Worm (Caenorhabditis elegans) whole organism, L4 larva: ENCODE measurements around the gene fbxl-4.

Source experiments
- F37D6.2 ChIP-seq: sonication (generic microtip); optimal IDR thresholded peaks from 2 replicates; lab custom pipeline; 2016; ENCODE audit warnings: mild to moderate bottlenecking, missing genetic modification characterization, missing compliant biosample characterization
- F44E2.7 ChIP-seq: fragments of 200-800 bp; sonication (Bioruptor generic); IDR thresholded peaks from 2 replicates; pipeline ENCODE4 v2.1.2; 2022; ENCODE audit warnings: missing genetic modification characterization, missing compliant biosample characterization
- F49E8.2 ChIP-seq: sonication (generic microtip); optimal IDR thresholded peaks from 2 replicates; lab custom pipeline; 2016; ENCODE audit warnings: missing compliant biosample characterization, mild to moderate bottlenecking, missing genetic modification characterization, borderline replicate concordance
- T20F7.1 ChIP-seq: fragments of 200-800 bp; sonication (Bioruptor generic); optimal IDR thresholded peaks from 2 replicates; lab custom pipeline; 2018; ENCODE audit warnings: mild to moderate bottlenecking, missing genetic modification characterization, missing compliant biosample characterization
- Y48G9A.11 ChIP-seq: fragments of 200-800 bp; sonication (Bioruptor generic); IDR thresholded peaks from 2 replicates; pipeline ENCODE4 v1.3.6; 2022; ENCODE audit warnings: missing genetic modification reagents, missing genetic modification characterization, missing compliant biosample characterization
- Y5F2A.4 ChIP-seq: fragments of 200-800 bp; sonication (Bioruptor generic); optimal IDR thresholded peaks from 2 replicates; lab custom pipeline; 2018; ENCODE audit warnings: mild to moderate bottlenecking, missing genetic modification characterization, missing compliant biosample characterization
- Y75B8A.6 ChIP-seq: fragments of 200-800 bp; sonication (Bioruptor generic); IDR thresholded peaks from 2 replicates; pipeline ENCODE4 v1.3.6; 2022; ENCODE audit warnings: missing genetic modification reagents, missing genetic modification characterization, missing compliant biosample characterization
- ZK546.5 ChIP-seq, 2 experiments: sonication (generic microtip); optimal IDR thresholded peaks; 2 replicates each; lab custom pipeline; 2017; ENCODE audit warnings: missing biosample characterization in 2 of 2, missing genetic modification characterization in 2 of 2
- aha-1 ChIP-seq: fragments of 150-350 bp; peaks from one replicate; lab custom pipeline; 2014; ENCODE audit warnings: missing biosample characterization, missing genetic modification characterization
- arid-1 ChIP-seq: fragments of 200-800 bp; sonication (Bioruptor generic); conservative IDR thresholded peaks from 2 replicates; pipeline ENCODE4 v1.3.6; 2022; ENCODE audit warnings: missing genetic modification reagents, missing genetic modification characterization, missing compliant biosample characterization
- attf-4 ChIP-seq: sonication (generic microtip); optimal IDR thresholded peaks from 3 replicates; lab custom pipeline; 2017; ENCODE audit warnings: missing biosample characterization, missing genetic modification characterization
- ceh-20 ChIP-seq: fragments of 200-800 bp; sonication (Bioruptor generic); IDR thresholded peaks from 2 replicates; pipeline ENCODE4 v1.3.6; 2022; ENCODE audit warnings: missing genetic modification reagents, missing genetic modification characterization, missing compliant biosample characterization
- ceh-32 ChIP-seq: sonication (generic microtip); optimal IDR thresholded peaks from 2 replicates; lab custom pipeline; 2016; ENCODE audit warnings: mild to moderate bottlenecking, missing genetic modification characterization, missing compliant biosample characterization; ENCODE audit not compliant: poor library complexity
- cey-2 ChIP-seq: sonication (generic microtip); optimal IDR thresholded peaks from 3 replicates; lab custom pipeline; 2017; ENCODE audit warnings: missing genetic modification characterization, mild to moderate bottlenecking, missing compliant biosample characterization, antibody characterized with exemption, borderline replicate concordance; ENCODE audit not compliant: insufficient read depth
- daf-8 ChIP-seq: fragments of 200-800 bp; sonication (Bioruptor generic); IDR thresholded peaks from 2 replicates; pipeline ENCODE4 v1.3.6; 2022; ENCODE audit warnings: missing genetic modification characterization, missing compliant biosample characterization
- dpl-1 ChIP-seq: fragments of 150-350 bp; optimal IDR thresholded peaks from 2 replicates; lab custom pipeline; 2014; ENCODE audit warnings: missing biosample characterization, missing genetic modification reagents, missing genetic modification characterization
- egl-27 ChIP-seq: sonication (generic microtip); optimal IDR thresholded peaks from 3 replicates; lab custom pipeline; 2017; ENCODE audit warnings: missing biosample characterization, missing genetic modification reagents, missing genetic modification characterization
- fkh-10 ChIP-seq: fragments of 150-350 bp; optimal IDR thresholded peaks from 2 replicates; lab custom pipeline; 2014; ENCODE audit warnings: missing biosample characterization, missing genetic modification reagents, missing genetic modification characterization
- hlh-30 ChIP-seq: sonication (generic microtip); optimal IDR thresholded peaks from 2 replicates; lab custom pipeline; 2017; ENCODE audit warnings: antibody characterized with exemption, mild to moderate bottlenecking, missing genetic modification characterization, missing compliant biosample characterization; ENCODE audit not compliant: insufficient read depth
- hmg-1.1 ChIP-seq: fragments of 200-800 bp; sonication (Bioruptor generic); IDR thresholded peaks from 2 replicates; pipeline ENCODE4 v1.3.6; 2022; ENCODE audit warnings: missing genetic modification reagents, missing genetic modification characterization, missing compliant biosample characterization
- lim-7 ChIP-seq: fragments of 200-800 bp; sonication (Bioruptor generic); IDR thresholded peaks from 2 replicates; pipeline ENCODE4 v1.3.6; 2022; ENCODE audit warnings: missing genetic modification characterization, missing compliant biosample characterization
- mdl-1 ChIP-seq, 2 experiments: fragments of 150-350 bp in 1 of 2; sonication (generic microtip) in 1 of 2; optimal IDR thresholded peaks; 2 replicates each; lab custom pipeline; 2014 to 2017; ENCODE audit warnings: missing biosample characterization in 2 of 2, missing genetic modification characterization in 2 of 2
- mep-1 ChIP-seq: fragments of 150-350 bp; sonication (generic microtip); optimal IDR thresholded peaks from 3 replicates; lab custom pipeline; 2014; ENCODE audit warnings: missing biosample characterization, missing genetic modification characterization
- mxl-3 ChIP-seq: fragments of 200-800 bp; sonication (Bioruptor generic); optimal IDR thresholded peaks from 2 replicates; lab custom pipeline; 2018; ENCODE audit warnings: mild to moderate bottlenecking, missing genetic modification characterization, missing compliant biosample characterization
- nhr-10 ChIP-seq: fragments of 150-350 bp; optimal IDR thresholded peaks from 2 replicates; lab custom pipeline; 2014; ENCODE audit warnings: missing biosample characterization, missing genetic modification characterization
- nhr-102 ChIP-seq: sonication (generic microtip); optimal IDR thresholded peaks from 2 replicates; lab custom pipeline; 2016; ENCODE audit warnings: mild to moderate bottlenecking, missing genetic modification characterization, moderate library complexity, missing compliant biosample characterization
- nhr-11 ChIP-seq: fragments of 150-350 bp; optimal IDR thresholded peaks from 2 replicates; lab custom pipeline; 2014; ENCODE audit warnings: missing biosample characterization, missing genetic modification characterization
- nhr-28 ChIP-seq: fragments of 150-350 bp; optimal IDR thresholded peaks from 2 replicates; lab custom pipeline; 2014; ENCODE audit warnings: missing biosample characterization, missing genetic modification characterization
- nhr-6 ChIP-seq: fragments of 150-350 bp; optimal IDR thresholded peaks from 2 replicates; lab custom pipeline; 2014; ENCODE audit warnings: missing biosample characterization, missing genetic modification characterization
- nhr-76 ChIP-seq: fragments of 150-350 bp; optimal IDR thresholded peaks from 2 replicates; lab custom pipeline; 2014; ENCODE audit warnings: missing biosample characterization, missing genetic modification characterization
- php-3 ChIP-seq: fragments of 200-800 bp; sonication (Bioruptor generic); IDR thresholded peaks from 2 replicates; pipeline ENCODE4 v1.3.6; 2022; ENCODE audit warnings: missing genetic modification reagents, missing genetic modification characterization, missing compliant biosample characterization
- rbr-2 ChIP-seq: sonication (generic microtip); optimal IDR thresholded peaks from 2 replicates; lab custom pipeline; 2016; ENCODE audit warnings: missing genotype, missing genetic modification characterization, missing compliant biosample characterization
- unc-62 ChIP-seq, 3 experiments: fragments of 150-350 bp in 1 of 3; sonication (generic microtip); optimal IDR thresholded peaks in 2 of 3; peaks in 1 of 3; 1 replicate in 1 of 3; 2 replicates in 2 of 3; lab custom pipeline; 2014 to 2017; ENCODE audit warnings: missing biosample characterization in 3 of 3, missing genetic modification characterization in 3 of 3, missing genetic modification reagents in 3 of 3, missing genotype in 1 of 3
- zip-2 ChIP-seq: fragments of 150-350 bp; optimal IDR thresholded peaks from 2 replicates; lab custom pipeline; 2014; ENCODE audit warnings: missing biosample characterization, missing genetic modification characterization
- ztf-11 ChIP-seq: fragments of 150-350 bp; optimal IDR thresholded peaks from 2 replicates; lab custom pipeline; 2014; ENCODE audit warnings: missing biosample characterization, missing genetic modification characterization

Gene fbxl-4

DNA sequence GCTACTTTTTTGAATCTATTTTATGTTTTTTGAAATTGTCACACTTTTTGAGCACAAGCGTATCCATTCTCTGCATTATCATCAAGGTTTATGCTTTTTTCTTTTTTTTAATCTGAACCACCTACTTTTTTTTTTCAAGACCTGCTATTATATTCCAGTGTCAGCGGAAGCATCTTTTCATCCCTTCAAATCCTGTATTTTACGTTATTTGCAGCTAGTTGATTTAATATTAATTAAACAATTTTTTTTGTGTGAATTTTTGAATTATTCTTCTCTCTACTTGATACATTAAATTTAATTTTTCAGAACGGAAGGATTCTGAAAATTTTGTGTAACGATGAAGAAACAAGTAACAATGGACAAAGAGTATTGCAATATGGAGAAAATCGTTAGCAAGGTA is 21.1 kb downstream of the fbxl-4 start, which contains the start of gene C25B8.8:
Gene C25B8.8, plus strand, starts transcription at position 301 of the 400 bp plus-strand sequence.
- TF ChIP-seq ZK546.5 (tag; optimal IDR thresholded peaks at IDR 0.05; lab: Kevin White, UChicago), result no peak
- TF ChIP-seq attf-4 (tag; lab: Kevin White, UChicago), result no peak
- TF ChIP-seq mxl-3 (GFP tag; lab: Kevin White, UChicago), result no peak

DNA sequence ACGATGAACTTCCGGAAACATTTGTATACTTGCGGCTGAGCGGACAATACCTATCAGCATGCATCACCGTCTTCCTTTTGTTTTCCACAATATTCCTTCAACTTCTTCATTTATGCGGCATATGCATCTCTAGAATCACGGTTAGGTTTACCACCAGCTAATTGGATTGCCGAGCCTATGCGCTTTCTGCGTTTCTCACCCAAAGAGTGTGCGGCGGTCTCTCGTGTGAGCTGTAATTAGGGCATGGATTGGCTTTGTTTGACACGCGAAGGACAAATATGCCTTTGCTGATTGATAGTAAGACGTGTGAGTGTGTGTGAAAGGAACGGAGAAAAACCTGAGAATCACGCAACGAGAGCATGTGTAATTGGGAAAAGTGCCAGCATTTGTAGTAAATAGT is 24.9 kb downstream of the fbxl-4 start:
- TF ChIP-seq daf-8 (GFP tag; lab: Robert Waterston, UW) (no peak), ztf-11 (no peak)

DNA sequence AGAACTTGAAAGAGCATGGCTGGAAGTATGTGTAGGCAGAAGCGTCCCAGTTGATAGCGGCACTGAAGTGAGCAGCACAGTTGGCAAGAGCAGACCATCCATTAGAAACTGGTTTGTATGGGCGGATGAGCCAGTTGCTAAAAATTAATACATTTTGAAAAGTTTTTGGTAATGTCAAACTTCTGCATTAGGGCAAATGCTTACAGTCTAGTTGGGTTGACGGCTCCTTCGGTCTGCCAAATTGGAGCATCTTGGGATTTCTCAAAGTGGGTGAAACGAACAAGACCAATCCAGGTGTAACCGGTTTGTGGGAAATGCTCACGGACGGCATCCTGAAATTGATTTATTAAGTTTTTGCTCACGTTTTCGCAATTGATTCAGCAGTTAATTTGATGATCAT is 29.0 kb downstream of the fbxl-4 start:
- TF ChIP-seq nhr-102 (tag; lab: Kevin White, UChicago), result no peak
- no peak for TF ChIP-seq ZK546.5 (tag; optimal IDR thresholded peaks at IDR 0.05; lab: Kevin White, UChicago)
- no peak for TF ChIP-seq dpl-1 (GFP tag; lab: Kevin White, UChicago)
- TF ChIP-seq hmg-1.1, result no peak

DNA sequence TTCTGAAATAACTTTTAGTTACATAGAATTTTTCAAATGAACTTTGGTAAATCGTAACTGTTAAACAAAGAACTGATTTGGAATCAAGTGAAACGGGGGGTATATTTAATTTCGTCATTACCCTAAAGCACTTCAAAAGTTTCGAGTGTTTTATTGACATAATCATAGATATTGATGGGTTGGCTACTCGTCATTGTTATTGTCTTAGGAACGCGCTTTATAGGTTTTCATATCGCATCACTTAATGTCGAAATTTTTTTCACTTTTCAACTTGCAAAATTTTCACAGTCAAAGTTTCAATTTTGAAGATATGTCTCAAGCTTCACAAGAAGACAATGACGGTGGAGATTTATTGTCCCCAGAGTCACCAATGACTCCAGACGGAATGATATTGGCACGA is 30.1 kb downstream of the fbxl-4 start, which contains the start of gene kqt-1:
Gene kqt-1, plus strand, starts transcription at position 301 of the 400 bp plus-strand sequence.
- TF ChIP-seq rbr-2 (no peak), daf-8 (GFP tag; lab: Robert Waterston, UW) (no peak), hlh-30 (tag; lab: Kevin White, UChicago) (no peak), arid-1 (GFP tag; lab: Robert Waterston, UW) (no peak), Y5F2A.4 (GFP tag; lab: Kevin White, UChicago) (no peak), Y48G9A.11 (GFP tag; lab: Robert Waterston, UW) (no peak), nhr-6 (tag; lab: Kevin White, UChicago) (no peak)

DNA sequence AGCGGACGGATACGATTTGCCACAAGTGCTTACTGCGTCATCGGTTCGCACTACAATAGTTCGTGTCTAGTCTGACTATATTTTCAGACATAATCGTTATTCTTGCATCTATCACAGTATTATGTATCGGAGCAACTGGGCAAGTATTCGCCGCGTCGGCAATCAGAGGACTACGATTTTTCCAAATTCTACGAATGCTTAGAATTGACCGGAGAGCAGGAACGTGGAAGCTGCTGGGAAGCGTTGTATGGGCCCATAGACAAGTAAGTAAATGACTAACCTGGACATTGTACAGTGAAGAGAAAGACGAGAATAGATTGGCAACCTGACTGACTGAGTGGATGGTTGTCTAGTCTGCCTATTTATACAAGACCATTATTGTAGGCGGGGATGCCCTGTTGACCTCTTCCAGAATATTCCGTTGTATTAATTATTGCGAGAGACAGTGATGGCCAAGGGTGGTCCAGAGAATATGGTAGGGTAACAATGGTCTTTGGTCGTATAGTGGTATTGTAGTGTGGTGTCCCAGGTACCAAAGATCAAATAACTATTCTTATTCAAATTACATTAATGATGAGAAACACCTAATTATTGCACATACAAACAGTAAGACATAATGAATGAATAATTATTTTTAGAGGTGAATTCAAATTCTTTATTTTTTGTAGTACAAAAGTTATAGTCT is 34.1 kb downstream of the fbxl-4 start, which contains the start of gene clec-266:
Gene clec-266, minus strand, starts transcription at position 364 of the 685 bp plus-strand sequence.
- TF ChIP-seq unc-62 (GFP tag; optimal IDR thresholded peaks at IDR 0.05 in 1 of 2; lab: Kevin White, UChicago) (peak in 1 of 2 experiments; percentile 53), unc-62 (tag; optimal IDR thresholded peaks at IDR 0.05; lab: Kevin White, UChicago) (no peak), php-3 (GFP tag; lab: Robert Waterston, UW) (no peak)

DNA sequence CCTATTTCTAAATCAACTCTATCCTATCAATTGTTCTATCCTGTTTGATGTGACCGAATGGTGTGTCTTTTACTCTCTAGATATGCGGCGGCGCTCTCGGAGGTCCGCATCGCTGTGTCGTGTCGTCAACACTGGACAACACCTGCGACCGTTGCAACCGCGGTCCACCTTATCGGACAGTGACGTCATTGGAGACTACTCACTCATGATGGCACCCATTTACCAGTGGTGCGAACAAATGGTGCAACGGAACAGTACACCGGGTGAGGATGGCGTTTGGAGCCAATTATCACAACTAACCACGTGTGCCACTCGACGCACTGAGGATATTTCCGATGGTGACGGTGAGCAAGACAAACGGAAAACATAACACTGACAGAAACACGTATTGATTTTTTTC is 36.7 kb downstream of the fbxl-4 start:
- TF ChIP-seq ceh-32 (tag; lab: Kevin White, UChicago) (no peak), nhr-10 (no peak), hlh-30 (tag; lab: Kevin White, UChicago) (no peak), attf-4 (tag; lab: Kevin White, UChicago) (no peak), fkh-10 (GFP tag; lab: Kevin White, UChicago) (no peak), Y75B8A.6 (GFP tag; lab: Robert Waterston, UW) (no peak), arid-1 (GFP tag; lab: Robert Waterston, UW) (no peak), F49E8.2 (no peak), ztf-11 (no peak), aha-1 (peak; percentile 44), unc-62 (GFP tag; optimal IDR thresholded peaks at IDR 0.05 in 1 of 2; lab: Kevin White, UChicago) (peak in 1 of 2 experiments; percentile 18), unc-62 (tag; optimal IDR thresholded peaks at IDR 0.05; lab: Kevin White, UChicago) (no peak)

DNA sequence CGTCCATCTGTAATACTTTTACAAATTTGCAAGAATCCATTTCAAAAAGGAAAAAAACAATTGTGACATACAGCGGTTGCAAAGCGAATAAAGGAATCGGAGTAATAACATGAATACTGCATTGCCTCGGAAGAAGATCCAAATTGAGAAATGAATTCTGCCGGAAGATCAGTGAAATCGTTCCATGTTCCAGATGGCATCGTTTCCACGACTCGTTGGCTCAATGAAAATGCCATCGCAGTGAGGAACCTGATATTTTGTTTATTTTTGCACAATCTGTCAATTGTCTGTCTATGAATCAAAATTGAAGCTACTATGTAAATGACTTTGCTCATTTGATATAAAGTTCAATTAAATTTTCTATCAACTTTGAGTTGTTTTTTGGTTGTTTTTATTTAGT is 42.0 kb downstream of the fbxl-4 start:
- TF ChIP-seq egl-27 (tag; lab: Kevin White, UChicago), result no peak
- TF ChIP-seq aha-1, result peak; percentile 97
- TF ChIP-seq, all 104 proteins: peak for 1

DNA sequence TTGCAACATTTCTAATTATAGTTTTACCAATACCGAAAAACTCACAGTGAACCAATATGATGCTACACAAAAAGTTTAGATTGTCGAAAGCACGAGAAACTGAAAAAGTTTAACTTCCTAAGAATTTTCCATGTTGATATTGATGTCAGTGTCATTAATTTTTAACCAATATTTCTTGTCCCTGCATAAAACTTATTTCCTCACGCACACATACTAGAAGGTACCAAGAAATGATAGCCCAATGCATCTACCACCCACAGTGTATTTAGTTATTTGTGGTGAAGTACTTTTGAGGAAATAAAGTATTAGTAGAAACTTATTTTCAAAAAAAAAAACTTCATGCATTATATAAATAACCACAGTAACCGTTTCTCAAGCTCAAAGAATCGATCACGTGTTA is 42.8 kb downstream of the fbxl-4 start, which contains the start of gene aexr-2:
Gene aexr-2, minus strand, starts transcription at position 101 of the 400 bp plus-strand sequence.
- no peak for TF ChIP-seq F37D6.2
- no peak for TF ChIP-seq mxl-3 (GFP tag; lab: Kevin White, UChicago)
- TF ChIP-seq nhr-11 (tag; lab: Kevin White, UChicago), result no peak
- no peak for TF ChIP-seq zip-2
- no peak for TF ChIP-seq lim-7 (GFP tag; lab: Robert Waterston, UW)
- no peak for TF ChIP-seq mdl-1 (tag; optimal IDR thresholded peaks at IDR 0.05; lab: Kevin White, UChicago)
- TF ChIP-seq F44E2.7, result no peak
- TF ChIP-seq T20F7.1 (GFP tag; lab: Kevin White, UChicago), result no peak
- no peak for TF ChIP-seq ceh-20 (GFP tag; lab: Robert Waterston, UW)
- TF ChIP-seq cey-2 (tag; lab: Kevin White, UChicago), result no peak
- TF ChIP-seq nhr-76 (tag; lab: Kevin White, UChicago), result no peak
- TF ChIP-seq mep-1 (tag; lab: Kevin White, UChicago), result no peak
- TF ChIP-seq nhr-28, result no peak
